Fruit fly (Drosophila melanogaster): ENCODE measurements around the gene CG6144.

Gene CG6144

DNA sequence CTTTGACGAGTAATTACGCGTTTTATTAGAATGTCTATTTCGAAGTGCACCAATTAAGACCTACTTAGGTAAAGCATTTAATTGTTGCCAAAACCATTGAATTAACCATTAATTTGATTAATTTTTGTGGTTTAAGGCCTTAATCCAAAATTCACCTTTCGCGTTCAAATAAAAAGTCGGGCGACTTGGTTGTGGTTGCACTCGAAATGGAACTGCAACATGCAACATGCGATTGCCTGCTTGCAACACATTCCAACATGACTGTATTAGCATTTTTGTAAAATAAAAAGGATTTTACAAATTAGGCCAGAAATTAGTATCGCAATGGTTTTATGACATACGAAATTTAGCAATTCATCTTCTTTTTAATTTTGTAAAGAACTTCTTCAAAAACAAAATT lies 13.7 kb upstream of the CG6144 start:
- TF ChIP-seq CG12605 (GFP tag; IDR thresholded peaks at IDR 0.05) (no peak), CG14655 (GFP tag; optimal IDR thresholded peaks at IDR 0.05) (no peak), fd96Ca (GFP tag; IDR thresholded peaks at IDR 0.05) (no peak)

DNA sequence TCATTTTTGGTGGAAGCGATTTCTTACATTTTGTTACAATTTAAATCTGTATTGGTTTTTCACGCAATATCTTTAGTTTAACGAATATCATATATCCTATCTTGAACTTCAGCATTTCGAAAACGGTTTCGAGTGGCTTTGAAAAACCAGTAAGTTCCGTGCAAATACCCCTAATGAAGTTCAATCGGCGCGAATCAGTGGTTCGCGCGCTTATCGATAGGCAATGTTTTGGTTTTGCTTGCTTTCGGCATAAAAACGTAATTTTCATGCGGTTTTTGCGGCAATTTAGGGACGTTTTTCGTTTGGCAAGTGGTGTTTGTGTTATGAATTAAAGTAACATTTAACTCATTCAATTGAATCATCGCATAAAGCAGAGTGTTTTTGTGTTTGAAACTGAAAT lies 11.6 kb upstream of the CG6144 start, which contains the start of gene RluA-2:
TSS of gene RluA-2 (plus strand) at position 195 of the 400 bp plus-strand sequence.
- TF ChIP-seq CG32121 (GFP tag; IDR thresholded peaks at IDR 0.05), result no peak

DNA sequence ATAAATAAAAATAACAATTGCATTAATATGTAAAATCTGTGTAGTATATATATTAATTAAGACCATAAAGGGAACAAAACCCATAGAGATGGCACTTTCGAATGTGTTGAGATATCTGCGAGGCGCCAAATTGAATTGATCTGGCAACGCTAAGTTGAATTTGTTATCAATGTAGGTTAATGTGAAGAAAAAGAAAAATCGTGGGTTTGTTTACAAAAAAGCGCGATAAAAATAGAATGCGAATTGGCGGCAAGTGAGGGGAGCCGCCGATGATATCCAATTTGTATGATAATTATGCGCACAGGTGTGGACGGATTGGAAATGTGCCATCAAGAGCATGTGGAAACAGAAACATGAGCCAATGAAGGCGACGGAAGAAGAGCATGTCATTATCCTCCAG lies 8.6 kb upstream of the CG6144 start:
- TF ChIP-seq CG32121 (GFP tag; IDR thresholded peaks at IDR 0.05), result peak; percentile 47
- no peak for TF ChIP-seq rn (GFP tag; IDR thresholded peaks at IDR 0.05)
- TF ChIP-seq gl (tag; optimal IDR thresholded peaks at IDR 0.05), result peak; percentile 7

DNA sequence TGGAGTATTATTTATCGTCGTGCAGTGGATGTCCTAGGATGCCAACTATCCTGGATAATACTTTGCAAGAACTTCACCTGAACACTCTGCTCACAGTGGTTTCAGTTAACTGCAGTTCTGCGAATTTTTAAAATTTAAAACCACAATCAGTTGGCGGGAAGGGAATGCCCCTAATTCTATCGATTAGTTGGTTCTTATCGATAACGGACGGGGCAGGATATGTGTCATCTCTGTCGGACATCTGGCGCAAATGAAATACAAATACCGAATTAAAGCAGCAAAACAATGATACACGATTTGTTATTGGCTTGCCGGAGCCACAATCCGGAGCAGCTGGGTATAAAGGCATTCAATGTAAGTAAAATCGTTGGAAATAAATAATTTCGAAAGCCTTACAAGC lies 5.4 kb upstream of the CG6144 start, which contains the start of gene Grip75:
TSS of gene Grip75 (plus strand) at position 223 of the 400 bp plus-strand sequence.
- no peak for TF ChIP-seq CG34367 (tag; optimal IDR thresholded peaks at IDR 0.05)
- TF ChIP-seq CG12605 (GFP tag; IDR thresholded peaks at IDR 0.05), result no peak
- TF ChIP-seq CG15710 (tag; optimal IDR thresholded peaks at IDR 0.05), result no peak
- no peak for TF ChIP-seq CG9948 (tag; optimal IDR thresholded peaks at IDR 0.05)
- no peak for TF ChIP-seq CG4496 (GFP tag; IDR thresholded peaks at IDR 0.05)
- TF ChIP-seq gl (tag; optimal IDR thresholded peaks at IDR 0.05), result no peak
- no peak for TF ChIP-seq Ets98B (GFP tag; IDR thresholded peaks at IDR 0.05)
- TF ChIP-seq rn (GFP tag; IDR thresholded peaks at IDR 0.05), result no peak
- no peak for TF ChIP-seq CG8301 (tag; optimal IDR thresholded peaks at IDR 0.05)
- no peak for TF ChIP-seq Pif1B (GFP tag; optimal IDR thresholded peaks at IDR 0.05)
- TF ChIP-seq CG13204 (GFP tag; optimal IDR thresholded peaks at IDR 0.05), result no peak
- no peak for TF ChIP-seq EcR (GFP tag; optimal IDR thresholded peaks at IDR 0.05)
- TF ChIP-seq CG8159 (tag; optimal IDR thresholded peaks at IDR 0.05), result no peak
- no peak for TF ChIP-seq D1 (tag; optimal IDR thresholded peaks at IDR 0.05)
- no peak for TF ChIP-seq CG32121 (GFP tag; IDR thresholded peaks at IDR 0.05)
- TF ChIP-seq CG17806 (tag; optimal IDR thresholded peaks at IDR 0.05), result no peak
- TF ChIP-seq Snoo (tag; optimal IDR thresholded peaks at IDR 0.05), result no peak

DNA sequence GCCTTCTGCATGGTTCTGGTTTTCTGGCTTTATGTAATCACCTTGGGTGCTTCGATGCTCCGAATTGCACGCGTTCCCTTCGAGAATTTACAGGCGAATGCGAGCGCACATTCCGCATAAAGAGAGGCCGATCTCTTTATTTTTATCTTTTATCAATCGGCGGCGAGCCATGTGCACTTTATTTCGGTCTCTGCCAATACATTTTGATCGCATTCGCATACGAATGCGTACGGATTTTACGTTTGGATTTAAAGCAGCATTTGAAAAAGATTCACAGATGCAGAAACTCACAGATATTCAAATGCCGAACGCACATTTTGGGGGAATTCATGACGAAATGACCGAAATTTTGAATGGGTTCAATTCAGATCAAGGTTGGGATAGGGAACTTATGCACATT lies 2.9 kb downstream of the CG6144 start, which contains the start of gene CG13144:
TSS of gene CG13144 (minus strand) at position 101 of the 400 bp plus-strand sequence.
- TF ChIP-seq CG15710 (tag; optimal IDR thresholded peaks at IDR 0.05) (no peak), CG32121 (GFP tag; IDR thresholded peaks at IDR 0.05) (no peak), D1 (tag; optimal IDR thresholded peaks at IDR 0.05) (no peak), CG10348 (GFP tag; IDR thresholded peaks at IDR 0.05) (no peak), CG8159 (tag; optimal IDR thresholded peaks at IDR 0.05) (no peak)

DNA sequence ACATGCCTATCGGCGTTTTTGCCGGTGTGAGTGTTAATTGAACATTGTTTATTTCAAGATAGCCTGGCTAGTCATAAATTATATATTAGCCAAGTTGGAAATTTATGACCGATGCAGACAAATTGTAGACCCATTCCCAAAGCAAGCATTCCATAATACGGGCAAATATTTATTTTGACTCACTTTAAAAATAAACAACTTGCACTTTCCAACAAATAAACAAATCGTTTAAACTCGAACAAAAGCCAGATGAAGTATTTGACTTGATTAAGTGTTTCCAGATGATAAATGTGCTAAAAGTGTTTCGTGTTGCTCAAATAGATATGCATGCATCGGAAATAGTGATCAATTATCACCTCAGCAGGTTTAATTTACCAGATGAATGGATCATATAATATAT lies 7.0 kb downstream of the CG6144 start:
- TF ChIP-seq EcR (GFP tag; optimal IDR thresholded peaks at IDR 0.05), result no peak
- TF ChIP-seq fd96Ca (GFP tag; IDR thresholded peaks at IDR 0.05), result no peak
- no peak for TF ChIP-seq CG32121 (GFP tag; IDR thresholded peaks at IDR 0.05)
- no peak for TF ChIP-seq Pif1A (GFP tag; optimal IDR thresholded peaks at IDR 0.05)
- no peak for TF ChIP-seq CG13204 (GFP tag; optimal IDR thresholded peaks at IDR 0.05)
- no peak for TF ChIP-seq CG17806 (tag; optimal IDR thresholded peaks at IDR 0.05)
- no peak for TF ChIP-seq CG34367 (tag; optimal IDR thresholded peaks at IDR 0.05)
- no peak for TF ChIP-seq Ets98B (GFP tag; IDR thresholded peaks at IDR 0.05)
- no peak for TF ChIP-seq CG8159 (tag; optimal IDR thresholded peaks at IDR 0.05)
- no peak for TF ChIP-seq CG9948 (tag; optimal IDR thresholded peaks at IDR 0.05)
- TF ChIP-seq CG14655 (GFP tag; optimal IDR thresholded peaks at IDR 0.05), result no peak
- no peak for TF ChIP-seq Snoo (tag; optimal IDR thresholded peaks at IDR 0.05)

DNA sequence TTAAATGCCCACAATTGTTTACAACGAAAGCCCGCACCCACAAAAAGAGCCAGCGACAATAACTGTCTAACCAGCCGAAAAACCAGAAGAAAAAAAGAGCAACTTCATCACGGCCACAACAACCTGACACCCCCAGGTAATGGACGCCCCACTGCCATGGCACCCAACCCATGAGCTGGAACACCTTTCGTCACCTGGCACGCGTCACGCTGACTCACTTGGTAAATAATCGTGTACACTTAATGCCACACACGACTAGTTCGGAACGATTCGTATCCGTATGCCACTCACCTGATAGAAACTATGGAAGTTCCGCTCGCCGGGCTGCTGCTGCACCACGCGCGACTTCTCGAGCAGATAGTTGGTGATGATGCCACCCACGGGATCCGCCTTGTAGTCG lies 7.8 kb downstream of the CG6144 start:
- no peak for TF ChIP-seq fd96Ca (GFP tag; IDR thresholded peaks at IDR 0.05)
- no peak for TF ChIP-seq rn (GFP tag; IDR thresholded peaks at IDR 0.05)
- TF ChIP-seq Ets98B (GFP tag; IDR thresholded peaks at IDR 0.05), result no peak
- TF ChIP-seq CG8301 (tag; optimal IDR thresholded peaks at IDR 0.05), result no peak
- no peak for TF ChIP-seq CG13204 (GFP tag; optimal IDR thresholded peaks at IDR 0.05)
- TF ChIP-seq CG9948 (tag; optimal IDR thresholded peaks at IDR 0.05), result no peak
- no peak for TF ChIP-seq Pif1A (GFP tag; optimal IDR thresholded peaks at IDR 0.05)
- TF ChIP-seq Pif1B (GFP tag; optimal IDR thresholded peaks at IDR 0.05), result no peak
- no peak for TF ChIP-seq CG32121 (GFP tag; IDR thresholded peaks at IDR 0.05)
- no peak for TF ChIP-seq CG4496 (GFP tag; IDR thresholded peaks at IDR 0.05)
- TF ChIP-seq CG10348 (GFP tag; IDR thresholded peaks at IDR 0.05), result no peak
- TF ChIP-seq D1 (tag; optimal IDR thresholded peaks at IDR 0.05), result no peak
- no peak for TF ChIP-seq CG15710 (tag; optimal IDR thresholded peaks at IDR 0.05)
- TF ChIP-seq gl (tag; optimal IDR thresholded peaks at IDR 0.05), result no peak
- no peak for TF ChIP-seq EcR (GFP tag; optimal IDR thresholded peaks at IDR 0.05)
- no peak for TF ChIP-seq CG12605 (GFP tag; IDR thresholded peaks at IDR 0.05)
- no peak for TF ChIP-seq CG34367 (tag; optimal IDR thresholded peaks at IDR 0.05)
- no peak for TF ChIP-seq CG17806 (tag; optimal IDR thresholded peaks at IDR 0.05)
